Worm (Caenorhabditis elegans) whole organism, L4 larva: ENCODE results near the gene nspc-12.
A peak's percentile ranks its signal among the peaks of the same experiment; 100 is the strongest.

Experiments
- F37D6.2 ChIP-seq: sonication (generic microtip); optimal IDR thresholded peaks from 2 replicates; lab custom pipeline; 2016; ENCODE audit warnings: mild to moderate bottlenecking, missing genetic modification characterization, missing compliant biosample characterization
- Y105C5A.15 ChIP-seq: fragments of 200-800 bp; sonication (Bioruptor generic); IDR thresholded peaks from 2 replicates; pipeline ENCODE4 v1.3.6; 2022; ENCODE audit warnings: missing genetic modification characterization, missing compliant biosample characterization
- ZK546.5 ChIP-seq, 2 experiments: sonication (generic microtip); optimal IDR thresholded peaks; 2 replicates each; lab custom pipeline; 2017; ENCODE audit warnings: missing biosample characterization in 2 of 2, missing genetic modification characterization in 2 of 2
- aly-2 ChIP-seq: sonication (generic microtip); optimal IDR thresholded peaks from 2 replicates; lab custom pipeline; 2018; ENCODE audit warnings: missing biosample characterization, missing genetic modification characterization
- dmd-8 ChIP-seq: fragments of 200-800 bp; sonication (Bioruptor generic); IDR thresholded peaks from 2 replicates; pipeline ENCODE4 v1.3.6; 2022; ENCODE audit warnings: missing genetic modification characterization, missing compliant biosample characterization
- dve-1 ChIP-seq: sonication (generic microtip); optimal IDR thresholded peaks from 2 replicates; lab custom pipeline; 2017; ENCODE audit warnings: antibody characterized with exemption, mild to moderate bottlenecking, missing genetic modification characterization, missing compliant biosample characterization; ENCODE audit not compliant: insufficient read depth
- gei-8 ChIP-seq: fragments of 200-800 bp; sonication (Bioruptor generic); optimal IDR thresholded peaks from 2 replicates; lab custom pipeline; 2018; ENCODE audit warnings: mild to moderate bottlenecking, missing genetic modification characterization, missing compliant biosample characterization
- lin-1 ChIP-seq: fragments of 200-800 bp; sonication (Bioruptor generic); IDR thresholded peaks from 2 replicates; pipeline ENCODE4 v1.3.6; 2022; ENCODE audit warnings: missing genetic modification reagents, missing genetic modification characterization, missing compliant biosample characterization
- mdl-1 ChIP-seq, 2 experiments: fragments of 150-350 bp in 1 of 2; sonication (generic microtip) in 1 of 2; optimal IDR thresholded peaks; 2 replicates each; lab custom pipeline; 2014 to 2017; ENCODE audit warnings: missing biosample characterization in 2 of 2, missing genetic modification characterization in 2 of 2
- mep-1 ChIP-seq: fragments of 150-350 bp; sonication (generic microtip); optimal IDR thresholded peaks from 3 replicates; lab custom pipeline; 2014; ENCODE audit warnings: missing biosample characterization, missing genetic modification characterization
- nhr-102 ChIP-seq: sonication (generic microtip); optimal IDR thresholded peaks from 2 replicates; lab custom pipeline; 2016; ENCODE audit warnings: mild to moderate bottlenecking, missing genetic modification characterization, moderate library complexity, missing compliant biosample characterization
- nhr-6 ChIP-seq: fragments of 150-350 bp; optimal IDR thresholded peaks from 2 replicates; lab custom pipeline; 2014; ENCODE audit warnings: missing biosample characterization, missing genetic modification characterization
- pha-4 ChIP-seq, 2 experiments: fragments of 150-350 bp in 1 of 2; fragments of 200-800 bp in 1 of 2; sonication (Bioruptor generic) in 1 of 2; IDR thresholded peaks in 1 of 2; optimal IDR thresholded peaks in 1 of 2; 2 replicates each; pipeline versions ENCODE4 v1.3.6 to Lab custom; 2014 to 2022; ENCODE audit warnings: missing genetic modification characterization in 2 of 2, missing genetic modification reagents in 2 of 2, missing biosample characterization in 1 of 2, missing compliant biosample characterization in 1 of 2

DNA sequence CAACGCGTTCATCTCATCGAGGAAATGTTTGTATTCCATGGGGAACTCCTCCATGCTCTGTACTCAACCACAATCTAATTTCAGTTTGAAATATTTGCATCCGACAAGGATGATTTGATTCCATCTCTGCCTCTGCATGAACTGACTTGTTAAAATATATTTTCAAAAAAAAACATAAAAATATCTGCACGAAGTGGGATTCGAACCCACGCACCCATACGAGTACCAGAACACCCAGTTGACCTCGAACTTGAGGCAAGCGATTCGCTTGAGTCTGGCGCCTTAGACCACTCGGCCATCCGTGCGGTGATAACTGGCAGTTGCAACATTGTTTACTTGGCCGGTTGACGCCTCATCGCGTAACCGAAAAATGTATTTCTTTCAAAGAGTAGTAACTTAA, 8.7 kb downstream of the nspc-12 start:
- TF ChIP-seq mdl-1 (tag; optimal IDR thresholded peaks at IDR 0.05; lab: Kevin White, UChicago), result no peak
- TF ChIP-seq Y105C5A.15, result no peak
- no peak for TF ChIP-seq aly-2 (tag; lab: Kevin White, UChicago)
- TF ChIP-seq mep-1 (tag; lab: Kevin White, UChicago), result no peak
- peak; percentile 69; the same call in 1 of the 2 replicates for TF ChIP-seq pha-4 (GFP tag; IDR thresholded peaks at IDR 0.05; lab: Robert Waterston, UW)
- TF ChIP-seq pha-4 (tag; optimal IDR thresholded peaks at IDR 0.05; lab: Kevin White, UChicago), result no peak
- no peak for TF ChIP-seq dve-1
- no peak for TF ChIP-seq nhr-102 (tag; lab: Kevin White, UChicago)
- TF ChIP-seq lin-1 (GFP tag; lab: Robert Waterston, UW), result no peak
- no peak for TF ChIP-seq ZK546.5 (tag; optimal IDR thresholded peaks at IDR 0.05; lab: Kevin White, UChicago)
- TF ChIP-seq gei-8 (GFP tag; lab: Kevin White, UChicago), result no peak
- peak; percentile 32 for TF ChIP-seq nhr-6 (tag; lab: Kevin White, UChicago)
- TF ChIP-seq dmd-8 (GFP tag; lab: Robert Waterston, UW), result peak; percentile 80
- TF ChIP-seq F37D6.2 (tag; lab: Kevin White, UChicago), result no peak
